Fruit fly (Drosophila melanogaster) whole organism, embryonic: ENCODE measurements around the gene CG7275.

Source experiments
- Atf3 ChIP-seq: fragments of 200-800 bp; sonication (Bioruptor generic); optimal IDR thresholded peaks from 3 replicates; lab custom pipeline; 2016; ENCODE audit warnings: missing biosample characterization, missing genetic modification characterization
- B-H2 ChIP-seq: fragments of 200-800 bp; sonication (Bioruptor generic); optimal IDR thresholded peaks from 2 replicates; lab custom pipeline; 2018; ENCODE audit warnings: missing biosample characterization, mild to moderate bottlenecking, missing genetic modification characterization
- BEAF-32 ChIP-seq: fragments of 200-800 bp; sonication (Bioruptor generic); optimal IDR thresholded peaks from 3 replicates; lab custom pipeline; 2017; ENCODE audit warnings: missing biosample characterization, missing genetic modification characterization, mild to moderate bottlenecking, moderate library complexity, missing genetic modification reagents
- Bgb ChIP-seq: fragments of 200-800 bp; sonication (Bioruptor generic); IDR thresholded peaks from 2 replicates; pipeline ENCODE4 v1.3.6; 2022; ENCODE audit warnings: missing biosample characterization, missing genetic modification characterization; ENCODE audit not compliant: partially characterized antibody
- CG10267 ChIP-seq: fragments of 200-800 bp; sonication (Bioruptor generic); optimal IDR thresholded peaks from 2 replicates; lab custom pipeline; 2018; ENCODE audit warnings: missing biosample characterization, mild to moderate bottlenecking, missing genetic modification characterization, moderate library complexity
- CG10654 ChIP-seq: fragments of 200-800 bp; sonication (Bioruptor generic); optimal IDR thresholded peaks from 2 replicates; lab custom pipeline; 2016; ENCODE audit warnings: missing biosample characterization, missing genetic modification characterization
- CG11456 ChIP-seq: fragments of 200-800 bp; sonication (Bioruptor generic); IDR thresholded peaks from 3 replicates; pipeline ENCODE4 v1.3.6; 2022; ENCODE audit warnings: missing biosample characterization, missing genetic modification characterization
- CG12071 ChIP-seq: fragments of 200-800 bp; sonication (Bioruptor generic); optimal IDR thresholded peaks from 3 replicates; lab custom pipeline; 2018; ENCODE audit warnings: missing biosample characterization, mild to moderate bottlenecking, missing genetic modification characterization
- CG15514 ChIP-seq: fragments of 200-800 bp; sonication (Bioruptor generic); optimal IDR thresholded peaks from 3 replicates; lab custom pipeline; 2017; ENCODE audit warnings: missing biosample characterization, missing genetic modification characterization, mild to moderate bottlenecking, moderate library complexity, missing genetic modification reagents
- CG31365 ChIP-seq: fragments of 200-800 bp; sonication (Bioruptor generic); optimal IDR thresholded peaks from 2 replicates; lab custom pipeline; 2018; ENCODE audit warnings: missing biosample characterization, mild to moderate bottlenecking, missing genetic modification characterization
- CG4707 ChIP-seq: fragments of 200-800 bp; sonication (Bioruptor generic); optimal IDR thresholded peaks from 2 replicates; lab custom pipeline; 2018; ENCODE audit warnings: missing biosample characterization, mild to moderate bottlenecking, missing genetic modification characterization, moderate library complexity
- CG4730 ChIP-seq: fragments of 200-800 bp; sonication (Bioruptor generic); IDR thresholded peaks from 2 replicates; pipeline ENCODE4 v1.3.6; 2022; ENCODE audit warnings: missing biosample characterization, missing genetic modification characterization
- CG6765 ChIP-seq: fragments of 200-800 bp; sonication (Bioruptor generic); optimal IDR thresholded peaks from 3 replicates; lab custom pipeline; 2017; ENCODE audit warnings: missing biosample characterization, mild to moderate bottlenecking, missing genetic modification characterization
- CG7963 ChIP-seq: fragments of 200-800 bp; sonication (Bioruptor generic); IDR thresholded peaks from 3 replicates; pipeline ENCODE4 v1.3.6; 2022; ENCODE audit warnings: missing biosample characterization, missing genetic modification characterization; ENCODE audit not compliant: partially characterized antibody
- CG9932 ChIP-seq: fragments of 200-800 bp; sonication (Bioruptor generic); IDR thresholded peaks from 2 replicates; pipeline ENCODE4 v1.3.6; 2022; ENCODE audit warnings: missing biosample characterization, missing genetic modification characterization
- Chrac-16 ChIP-seq: fragments of 200-800 bp; sonication (Bioruptor generic); optimal IDR thresholded peaks from 3 replicates; lab custom pipeline; 2016; ENCODE audit warnings: missing biosample characterization, missing genetic modification characterization
- D19A ChIP-seq: fragments of 200-800 bp; optimal IDR thresholded peaks from 3 replicates; lab custom pipeline; 2019; ENCODE audit warnings: missing biosample characterization, mild to moderate bottlenecking, missing genetic modification characterization, moderate library complexity
- D19B ChIP-seq: fragments of 200-800 bp; sonication (Bioruptor generic); optimal IDR thresholded peaks from 2 replicates; lab custom pipeline; 2017; ENCODE audit warnings: missing biosample characterization, mild to moderate bottlenecking, missing genetic modification characterization
- E2f2 ChIP-seq: fragments of 200-800 bp; sonication (Bioruptor generic); IDR thresholded peaks from 2 replicates; pipeline ENCODE4 v1.3.6; 2022; ENCODE audit warnings: missing biosample characterization, missing genetic modification characterization
- HmgD ChIP-seq: fragments of 200-800 bp; sonication (Bioruptor generic); optimal IDR thresholded peaks from 3 replicates; lab custom pipeline; 2016; ENCODE audit warnings: missing biosample characterization, missing genetic modification characterization
- Hr51 ChIP-seq, 2 experiments: fragments of 200-800 bp; sonication (Bioruptor generic); optimal IDR thresholded peaks; 2 replicates in 1 of 2; 3 replicates in 1 of 2; lab custom pipeline; 2016 to 2018; ENCODE audit warnings: missing biosample characterization in 2 of 2, missing genetic modification characterization in 2 of 2, mild to moderate bottlenecking in 1 of 2, moderate library complexity in 1 of 2
- MESR4 ChIP-seq: fragments of 200-800 bp; sonication (Bioruptor generic); optimal IDR thresholded peaks from 2 replicates; lab custom pipeline; 2018; ENCODE audit warnings: missing biosample characterization, mild to moderate bottlenecking, missing genetic modification characterization, moderate library complexity
- Nf-YB ChIP-seq: fragments of 200-800 bp; sonication (Bioruptor generic); optimal IDR thresholded peaks from 3 replicates; lab custom pipeline; 2019; ENCODE audit warnings: missing biosample characterization, mild to moderate bottlenecking, missing genetic modification characterization, moderate library complexity
- Oli ChIP-seq: fragments of 200-800 bp; sonication (Bioruptor generic); optimal IDR thresholded peaks from 2 replicates; lab custom pipeline; 2018; ENCODE audit warnings: missing biosample characterization, mild to moderate bottlenecking, missing genetic modification characterization, moderate library complexity
- Pdp1 ChIP-seq, 2 experiments: fragments of 200-800 bp; sonication (Bioruptor generic); optimal IDR thresholded peaks; 3 replicates each; lab custom pipeline; 2016; ENCODE audit warnings: missing biosample characterization in 2 of 2, missing genetic modification characterization in 2 of 2, mild to moderate bottlenecking in 1 of 2, moderate library complexity in 1 of 2
- Trl ChIP-seq, 3 experiments: fragments of >200 bp in 2 of 3; fragments of 200-800 bp in 1 of 3; sonication (Bioruptor generic) in 1 of 3; optimal IDR thresholded peaks; 2 replicates in 1 of 3; 3 replicates in 2 of 3; lab custom pipeline; 2016 to 2017; ENCODE audit warnings: missing biosample characterization in 1 of 3, missing genetic modification characterization in 1 of 3
- abd-A ChIP-seq: fragments of 200-800 bp; sonication (Bioruptor generic); optimal IDR thresholded peaks from 3 replicates; lab custom pipeline; 2019; ENCODE audit warnings: missing biosample characterization, mild to moderate bottlenecking, missing genetic modification characterization, moderate library complexity
- cato ChIP-seq: fragments of 200-800 bp; sonication (Bioruptor generic); optimal IDR thresholded peaks from 2 replicates; lab custom pipeline; 2016; ENCODE audit warnings: missing biosample characterization, missing genetic modification characterization, borderline replicate concordance
- corto ChIP-seq: fragments of 200-800 bp; sonication (Bioruptor generic); optimal IDR thresholded peaks from 2 replicates; lab custom pipeline; 2016; ENCODE audit warnings: missing biosample characterization, mild to moderate bottlenecking, missing genetic modification characterization, moderate library complexity
- dan ChIP-seq: fragments of 200-800 bp; sonication (Bioruptor generic); IDR thresholded peaks from 2 replicates; pipeline ENCODE4 v1.3.6; 2022; ENCODE audit warnings: missing biosample characterization, missing genetic modification characterization
- disco-r ChIP-seq: fragments of 200-800 bp; sonication (Bioruptor generic); optimal IDR thresholded peaks from 2 replicates; lab custom pipeline; 2016; ENCODE audit warnings: missing biosample characterization, missing genetic modification characterization
- eyg ChIP-seq: fragments of 200-800 bp; sonication (Bioruptor generic); optimal IDR thresholded peaks from 3 replicates; lab custom pipeline; 2016; ENCODE audit warnings: missing biosample characterization, missing genetic modification characterization
- ftz-f1 ChIP-seq: fragments of 200-800 bp; sonication (Bioruptor generic); optimal IDR thresholded peaks from 2 replicates; lab custom pipeline; 2016; ENCODE audit warnings: missing biosample characterization, missing genetic modification characterization
- gcm ChIP-seq: fragments of 200-800 bp; sonication (Bioruptor generic); optimal IDR thresholded peaks from 2 replicates; lab custom pipeline; 2019; ENCODE audit warnings: missing biosample characterization, mild to moderate bottlenecking, missing genetic modification characterization, moderate library complexity
- gsb ChIP-seq: fragments of 200-800 bp; sonication (Bioruptor generic); IDR thresholded peaks from 2 replicates; pipeline ENCODE4 v1.3.6; 2022; ENCODE audit warnings: missing biosample characterization, missing genetic modification characterization
- inv ChIP-seq: fragments of 200-800 bp; sonication (Bioruptor generic); IDR thresholded peaks from 2 replicates; pipeline ENCODE4 v1.3.6; 2022; ENCODE audit warnings: missing biosample characterization, missing genetic modification characterization; ENCODE audit not compliant: partially characterized antibody
- lmd ChIP-seq: fragments of 200-800 bp; sonication (Bioruptor generic); IDR thresholded peaks from 2 replicates; pipeline ENCODE4 v1.3.6; 2022; ENCODE audit warnings: missing biosample characterization, missing genetic modification characterization
- otp ChIP-seq: fragments of 200-800 bp; sonication (Bioruptor generic); IDR thresholded peaks from 3 replicates; pipeline ENCODE4, ENCODE4 v1.3.6; 2022; ENCODE audit warnings: missing biosample characterization, missing genetic modification characterization
- pb ChIP-seq: fragments of 200-800 bp; sonication (Bioruptor generic); optimal IDR thresholded peaks from 3 replicates; lab custom pipeline; 2016; ENCODE audit warnings: missing biosample characterization, missing genetic modification characterization
- scrt ChIP-seq: fragments of 200-800 bp; sonication (Bioruptor generic); optimal IDR thresholded peaks from 2 replicates; lab custom pipeline; 2018; ENCODE audit warnings: missing biosample characterization, mild to moderate bottlenecking, missing genetic modification characterization, moderate library complexity
- sna ChIP-seq: fragments of 200-800 bp; sonication (Bioruptor generic); IDR thresholded peaks from 2 replicates; pipeline ENCODE4 v1.3.6; 2022; ENCODE audit warnings: missing biosample characterization, missing genetic modification characterization; ENCODE audit not compliant: partially characterized antibody
- so ChIP-seq: fragments of 200-800 bp; sonication (Bioruptor generic); IDR thresholded peaks from 3 replicates; pipeline ENCODE4 v1.3.6; 2022; ENCODE audit warnings: missing biosample characterization, missing genetic modification characterization
- sug ChIP-seq: fragments of 200-800 bp; optimal IDR thresholded peaks from 2 replicates; lab custom pipeline; 2019; ENCODE audit warnings: missing biosample characterization, mild to moderate bottlenecking, missing genetic modification characterization, moderate library complexity
- vvl ChIP-seq: fragments of 200-800 bp; sonication (Bioruptor generic); IDR thresholded peaks from 2 replicates; pipeline ENCODE4 v1.3.6; 2022; ENCODE audit warnings: missing biosample characterization, missing genetic modification characterization
- wor ChIP-seq: fragments of 200-800 bp; sonication (Bioruptor generic); IDR thresholded peaks from 2 replicates; pipeline ENCODE4 v1.3.6; 2022; ENCODE audit warnings: missing biosample characterization, missing genetic modification characterization
- yki ChIP-seq: fragments of >200 bp; optimal IDR thresholded peaks from 3 replicates; lab custom pipeline; 2018
- z ChIP-seq: fragments of 200-800 bp; sonication (Bioruptor generic); IDR thresholded peaks from 3 replicates; pipeline ENCODE4 v1.3.6; 2022; ENCODE audit warnings: missing biosample characterization, missing genetic modification characterization

Gene CG7275

DNA sequence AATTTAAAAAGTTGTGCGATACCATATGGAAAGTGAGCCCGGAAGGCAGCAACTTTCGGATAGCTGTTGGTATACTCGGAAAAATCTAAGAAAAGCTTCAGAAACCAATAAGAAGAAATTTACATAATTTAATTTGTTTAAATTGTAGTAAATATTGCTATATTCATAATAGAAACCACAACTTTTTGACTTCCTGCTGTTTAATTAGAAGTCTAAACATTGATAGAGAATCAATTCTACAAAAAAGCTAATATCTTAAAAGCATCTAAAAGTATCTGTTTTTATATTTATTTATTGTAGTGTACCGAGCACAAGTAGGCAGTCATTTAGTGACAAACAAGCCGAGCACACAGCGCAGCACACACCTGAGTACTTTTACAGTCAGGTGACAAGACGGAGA, 2.5 kb upstream of the CG7275 start, which contains the start of gene CG13455:
Gene CG13455, plus strand, starts transcription at position 301 of the 400 bp plus-strand sequence.
- TF ChIP-seq Atf3 = no peak
- no peak for TF ChIP-seq scrt (GFP tag; lab: Kevin White, UChicago)
- TF ChIP-seq eyg (GFP tag; lab: Kevin White, UChicago) = no peak
- no peak for TF ChIP-seq pb (GFP tag; lab: Kevin White, UChicago)
- TF ChIP-seq E2f2 (GFP tag; lab: Robert Waterston, UW) = no peak
- TF ChIP-seq disco-r (GFP tag; lab: Kevin White, UChicago) = no peak
- no peak for TF ChIP-seq gsb (GFP tag; lab: Robert Waterston, UW)
- no peak for TF ChIP-seq CG15514 (GFP tag; lab: Kevin White, UChicago)
- no peak for TF ChIP-seq Oli (tag; lab: Kevin White, UChicago)
- no peak for TF ChIP-seq HmgD (GFP tag; lab: Kevin White, UChicago)
- TF ChIP-seq CG10267 = no peak
- no peak for TF ChIP-seq CG31365

DNA sequence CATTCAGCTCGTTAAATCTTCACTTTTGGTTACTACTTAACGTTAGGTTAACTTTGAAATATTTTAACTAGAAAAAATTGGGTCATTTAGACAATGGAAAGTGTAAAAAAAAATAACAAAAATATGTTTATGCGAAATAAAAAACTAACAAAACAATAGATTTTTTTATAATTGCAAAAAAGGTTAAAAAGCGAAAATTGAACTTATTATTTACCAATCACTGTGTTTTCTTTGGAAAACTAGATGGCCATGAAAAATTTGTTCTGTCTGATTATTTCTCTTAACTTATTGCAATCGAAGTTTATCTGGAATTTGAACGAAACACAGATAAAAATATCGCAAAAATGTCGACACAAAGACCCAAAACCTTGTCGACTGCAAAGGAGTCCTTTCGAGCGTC, 857 bp upstream of the CG7275 start, which contains the start of gene CG7276:
Gene CG7276, plus strand, starts transcription at position 301 of the 400 bp plus-strand sequence.
- TF ChIP-seq Nf-YB = no peak
- TF ChIP-seq yki = no peak
- no peak for TF ChIP-seq Hr51 (GFP tag; optimal IDR thresholded peaks at IDR 0.05; lab: Kevin White, UChicago)
- TF ChIP-seq Pdp1 (GFP tag; optimal IDR thresholded peaks at IDR 0.05; lab: Kevin White, UChicago) = no peak
- no peak for TF ChIP-seq CG10654 (GFP tag; lab: Kevin White, UChicago)
- TF ChIP-seq CG7963 = no peak
- no peak for TF ChIP-seq corto (GFP tag; lab: Kevin White, UChicago)
- no peak for TF ChIP-seq D19B
- TF ChIP-seq Trl (optimal IDR thresholded peaks at IDR 0.05; lab: Kevin White, UChicago) = no peak
- no peak for TF ChIP-seq Trl (GFP tag; optimal IDR thresholded peaks at IDR 0.05; lab: Kevin White, UChicago)
- no peak for TF ChIP-seq ftz-f1 (GFP tag; lab: Kevin White, UChicago)
- no peak for TF ChIP-seq D19A (tag; lab: Kevin White, UChicago)
- TF ChIP-seq B-H2 (GFP tag; lab: Kevin White, UChicago) = no peak
- TF ChIP-seq CG4730 (GFP tag; lab: Robert Waterston, UW) = no peak
- no peak for TF ChIP-seq cato (GFP tag; lab: Kevin White, UChicago)
- no peak for TF ChIP-seq vvl
- no peak for TF ChIP-seq CG12071 (GFP tag; lab: Kevin White, UChicago)
- no peak for TF ChIP-seq CG6765 (GFP tag; lab: Kevin White, UChicago)

DNA sequence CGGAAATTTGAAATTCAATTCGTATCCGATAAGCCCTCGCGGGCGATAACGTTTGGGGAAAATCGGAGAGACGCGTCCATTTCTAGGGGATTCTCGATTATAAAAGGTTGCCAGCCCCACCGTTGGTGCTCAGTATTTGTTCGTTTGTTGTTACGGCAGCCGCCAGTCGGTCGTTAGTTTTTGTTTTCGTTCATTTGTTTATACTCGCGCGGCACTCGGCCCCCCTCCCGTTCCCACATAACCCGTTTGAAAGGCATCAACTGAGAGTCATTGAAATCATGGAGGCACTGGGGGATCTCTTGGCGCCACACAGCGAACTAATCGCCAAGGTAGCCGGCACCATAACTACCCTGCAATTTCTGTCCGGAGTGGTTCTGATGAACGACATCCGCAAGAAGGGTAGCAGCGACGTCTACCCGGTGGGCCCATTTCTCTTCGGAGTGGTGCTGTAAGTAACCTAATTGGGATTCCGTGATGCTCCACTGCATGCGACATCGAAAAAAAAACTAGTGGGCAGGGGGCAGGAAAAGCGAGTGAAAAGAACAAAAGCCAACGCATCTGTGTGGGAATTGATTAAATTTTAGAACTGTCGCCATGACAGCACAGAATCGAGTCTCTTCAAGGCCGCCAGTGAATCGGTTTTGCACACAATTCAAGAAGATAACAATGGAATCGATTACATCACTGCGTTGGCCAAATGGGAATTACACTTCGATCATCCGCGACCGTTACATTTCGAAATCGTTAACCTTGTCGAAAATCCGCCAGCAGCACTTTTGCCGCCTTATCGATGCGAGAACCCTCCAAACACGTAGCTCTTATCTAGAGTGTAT, 2.3 kb downstream of the CG7275 start, which contains the start of gene CG7272:
Gene CG7272, plus strand, starts transcription at position 126 of the 833 bp plus-strand sequence.
- peak; percentile 28; the same call in 1 of the 2 replicates for TF ChIP-seq lmd (GFP tag; lab: Robert Waterston, UW)
- TF ChIP-seq sug = peak; percentile 91
- TF ChIP-seq sna (GFP tag; lab: Robert Waterston, UW) = 0 out of 2 replicates have a peak, but pooled peaks have one; percentile 36
- TF ChIP-seq Chrac-16 (GFP tag; lab: Kevin White, UChicago) = no peak
- no peak for TF ChIP-seq CG11456 (GFP tag; lab: Robert Waterston, UW)
- TF ChIP-seq dan (GFP tag; lab: Robert Waterston, UW) = no peak
- TF ChIP-seq CG4707 = no peak
- TF ChIP-seq MESR4 (GFP tag; lab: Kevin White, UChicago) = peak; percentile 9
- TF ChIP-seq Bgb (GFP tag; lab: Robert Waterston, UW) = peak; percentile 68; the same call in 1 of the 2 replicates
- TF ChIP-seq wor = no peak
- TF ChIP-seq otp = 0 out of 3 replicates have a peak, but pooled peaks have one; percentile 6
- peak; percentile 20 for TF ChIP-seq BEAF-32 (GFP tag; lab: Kevin White, UChicago)
- peak; percentile 18 for TF ChIP-seq gcm (GFP tag; lab: Kevin White, UChicago)
- TF ChIP-seq z (GFP tag; lab: Robert Waterston, UW) = no peak
- TF ChIP-seq inv (GFP tag; lab: Robert Waterston, UW) = no peak; the same call in 1 of the 2 replicates
- TF ChIP-seq CG9932 (GFP tag; lab: Robert Waterston, UW) = peak; percentile 36; the same call in 1 of the 2 replicates
- peak; percentile 55 for TF ChIP-seq abd-A (tag; lab: Kevin White, UChicago)
- TF ChIP-seq so (GFP tag; lab: Robert Waterston, UW) = 0 out of 3 replicates have a peak, but pooled peaks have one; percentile 14
